Worm (Caenorhabditis elegans): ENCODE data around the gene ZK228.1.

- no peak for TF ChIP-seq akir-1 (GFP tag; optimal IDR thresholded peaks at IDR 0.05)
- TF ChIP-seq snpc-4 (GFP tag; optimal IDR thresholded peaks at IDR 0.05), result no peak
- no peak for TF ChIP-seq snpc-4 (tag; optimal IDR thresholded peaks at IDR 0.05)
Observed at ce11 chrV:18491961-18492360, 47.7 kb downstream of the ZK228.1 start, which contains the start of gene slo-1.
